Worm (Caenorhabditis elegans) whole organism, young adult: Measurements from ENCODE around the gene sft-4.

Experiments
- B0261.1 ChIP-seq: sonication (generic microtip); optimal IDR thresholded peaks from 2 replicates; lab custom pipeline; 2016; ENCODE audit warnings: mild to moderate bottlenecking, missing genetic modification characterization, moderate library complexity, missing compliant biosample characterization
- F23B12.7 ChIP-seq: sonication (generic microtip); optimal IDR thresholded peaks from 2 replicates; lab custom pipeline; 2017; ENCODE audit warnings: missing genetic modification characterization, mild to moderate bottlenecking, missing compliant biosample characterization, antibody characterized with exemption, moderate library complexity; ENCODE audit not compliant: insufficient read depth
- F37B4.10 ChIP-seq: fragments of 200-800 bp; sonication (Bioruptor generic); IDR thresholded peaks from 2 replicates; pipeline ENCODE4 v1.3.6; 2022; ENCODE audit warnings: missing genetic modification characterization, missing compliant biosample characterization
- F39B2.1 ChIP-seq: fragments of 200-800 bp; sonication (Bioruptor generic); IDR thresholded peaks from 2 replicates; pipeline ENCODE4 v1.3.6; 2022; ENCODE audit warnings: missing genetic modification reagents, missing genetic modification characterization, missing compliant biosample characterization
- F49E8.2 ChIP-seq: sonication (generic microtip); optimal IDR thresholded peaks from 3 replicates; lab custom pipeline; 2017; ENCODE audit warnings: missing genetic modification characterization, mild to moderate bottlenecking, missing compliant biosample characterization, antibody characterized with exemption, moderate library complexity; ENCODE audit not compliant: insufficient read depth
- K11D2.4 ChIP-seq: fragments of 200-800 bp; sonication (Bioruptor generic); IDR thresholded peaks from 2 replicates; pipeline ENCODE4 v1.3.6; 2022; ENCODE audit warnings: missing genetic modification reagents, missing genetic modification characterization, missing compliant biosample characterization
- K12H6.12 ChIP-seq: fragments of 200-800 bp; sonication (Bioruptor generic); optimal IDR thresholded peaks from 2 replicates; lab custom pipeline; 2018; ENCODE audit warnings: mild to moderate bottlenecking, missing genetic modification characterization, missing compliant biosample characterization
- T26A5.8 ChIP-seq: sonication (generic microtip); optimal IDR thresholded peaks from 2 replicates; lab custom pipeline; 2016; ENCODE audit warnings: missing genetic modification characterization, missing compliant biosample characterization
- ZK185.1 ChIP-seq: sonication (generic microtip); optimal IDR thresholded peaks from 2 replicates; lab custom pipeline; 2016; ENCODE audit warnings: mild to moderate bottlenecking, missing genetic modification characterization, missing compliant biosample characterization; ENCODE audit not compliant: poor library complexity, severe bottlenecking
- ama-1 ChIP-seq, 3 experiments: fragments of 150-350 bp in 1 of 3; sonication (generic microtip) in 2 of 3; optimal IDR thresholded peaks; 2 replicates each; lab custom pipeline; 2014 to 2018; ENCODE audit warnings: missing biosample characterization in 2 of 3, missing genetic modification characterization in 2 of 3, missing genetic modification reagents in 2 of 3
- attf-3 ChIP-seq: fragments of 200-800 bp; sonication (Bioruptor generic); conservative IDR thresholded peaks from 2 replicates; pipeline ENCODE4 v1.3.6; 2022; ENCODE audit warnings: missing genetic modification reagents, missing genetic modification characterization, missing compliant biosample characterization
- attf-6 ChIP-seq: fragments of 200-800 bp; sonication (Bioruptor generic); IDR thresholded peaks from 2 replicates; pipeline ENCODE4 v1.3.6; 2022; ENCODE audit warnings: missing genetic modification reagents, missing genetic modification characterization, missing compliant biosample characterization
- bed-1 ChIP-seq: fragments of 200-800 bp; sonication (Bioruptor generic); IDR thresholded peaks from 2 replicates; pipeline ENCODE4 v1.3.6; 2022; ENCODE audit warnings: missing genetic modification reagents, missing genetic modification characterization, missing compliant biosample characterization
- ceh-40 ChIP-seq: fragments of 200-800 bp; sonication (Bioruptor generic); IDR thresholded peaks from 2 replicates; pipeline ENCODE4 v1.3.6; 2022; ENCODE audit warnings: missing genetic modification characterization, missing compliant biosample characterization
- ceh-79 ChIP-seq: sonication (generic microtip); optimal IDR thresholded peaks from 2 replicates; lab custom pipeline; 2017; ENCODE audit warnings: mild to moderate bottlenecking, missing genetic modification characterization, missing compliant biosample characterization
- ceh-91 ChIP-seq: fragments of 200-800 bp; sonication (Bioruptor generic); IDR thresholded peaks from 2 replicates; pipeline ENCODE4 v1.3.6; 2022; ENCODE audit warnings: missing genetic modification reagents, missing genetic modification characterization, missing compliant biosample characterization
- efl-1 ChIP-seq: fragments of 150-350 bp; optimal IDR thresholded peaks from 2 replicates; lab custom pipeline; 2014; ENCODE audit warnings: missing biosample characterization, missing genetic modification reagents, missing genetic modification characterization
- egrh-3 ChIP-seq: fragments of 200-800 bp; sonication (Bioruptor generic); IDR thresholded peaks from 2 replicates; pipeline ENCODE4 v1.3.6; 2022; ENCODE audit warnings: missing genetic modification reagents, missing genetic modification characterization, missing compliant biosample characterization
- hlh-12 ChIP-seq: sonication (generic microtip); optimal IDR thresholded peaks from 2 replicates; lab custom pipeline; 2016; ENCODE audit warnings: missing genetic modification characterization, missing compliant biosample characterization
- hmg-1.2 ChIP-seq: fragments of 200-800 bp; sonication (Bioruptor generic); IDR thresholded peaks from 2 replicates; pipeline ENCODE4 v1.3.6; 2022; ENCODE audit warnings: missing genetic modification reagents, missing genetic modification characterization, missing compliant biosample characterization
- hrde-1 ChIP-seq: sonication (generic microtip); optimal IDR thresholded peaks from 2 replicates; lab custom pipeline; 2016; ENCODE audit warnings: missing genetic modification characterization, mild to moderate bottlenecking, missing compliant biosample characterization, moderate library complexity, missing genotype, missing genetic modification reagents, borderline replicate concordance
- let-607 ChIP-seq, 2 experiments: fragments of 200-800 bp in 1 of 2; sonication (Bioruptor generic) in 1 of 2; sonication (generic microtip) in 1 of 2; optimal IDR thresholded peaks; 2 replicates each; lab custom pipeline; 2016 to 2018; ENCODE audit warnings: mild to moderate bottlenecking in 2 of 2, missing compliant biosample characterization in 2 of 2, missing genetic modification characterization in 2 of 2, moderate library complexity in 2 of 2, missing genotype in 1 of 2
- madf-3 ChIP-seq: fragments of 200-800 bp; sonication (Bioruptor generic); IDR thresholded peaks from 2 replicates; pipeline ENCODE4 v1.3.6; 2022; ENCODE audit warnings: missing genetic modification reagents, missing genetic modification characterization, missing compliant biosample characterization
- madf-6 ChIP-seq: fragments of 200-800 bp; sonication (Bioruptor generic); IDR thresholded peaks from 2 replicates; pipeline ENCODE4 v1.3.6; 2022; ENCODE audit warnings: missing genetic modification reagents, missing genetic modification characterization, missing compliant biosample characterization
- mel-28 ChIP-seq: sonication (generic microtip); optimal IDR thresholded peaks from 2 replicates; lab custom pipeline; 2016; ENCODE audit warnings: borderline replicate concordance, mild to moderate bottlenecking, missing genetic modification characterization, missing compliant biosample characterization
- mes-4 ChIP-seq: sonication (generic microtip); optimal IDR thresholded peaks from 2 replicates; lab custom pipeline; 2016; ENCODE audit warnings: missing genotype, missing genetic modification characterization, missing compliant biosample characterization
- nfya-1 ChIP-seq: sonication (generic microtip); optimal IDR thresholded peaks from 2 replicates; lab custom pipeline; 2017; ENCODE audit warnings: antibody characterized with exemption, missing compliant biosample characterization, missing genetic modification characterization, borderline replicate concordance; ENCODE audit not compliant: insufficient read depth
- nfya-2 ChIP-seq: fragments of 200-800 bp; sonication (Bioruptor generic); IDR thresholded peaks from 2 replicates; pipeline ENCODE4 v1.3.6; 2022; ENCODE audit warnings: missing genetic modification reagents, missing genetic modification characterization, missing compliant biosample characterization
- nhr-120 ChIP-seq: fragments of 200-800 bp; sonication (Bioruptor generic); IDR thresholded peaks from 2 replicates; pipeline ENCODE4 v1.3.6; 2022; ENCODE audit warnings: missing genetic modification characterization, missing compliant biosample characterization
- nhr-179 ChIP-seq: sonication (generic microtip); optimal IDR thresholded peaks from 2 replicates; lab custom pipeline; 2016; ENCODE audit warnings: mild to moderate bottlenecking, missing genetic modification characterization, missing compliant biosample characterization
- nhr-27 ChIP-seq: fragments of 200-800 bp; sonication (Bioruptor generic); optimal IDR thresholded peaks from 2 replicates; lab custom pipeline; 2018; ENCODE audit warnings: mild to moderate bottlenecking, missing genetic modification characterization, moderate library complexity, missing compliant biosample characterization
- rcor-1 ChIP-seq: fragments of 200-800 bp; sonication (Bioruptor generic); IDR thresholded peaks from 2 replicates; pipeline ENCODE4 v1.3.6; 2022; ENCODE audit warnings: missing genetic modification reagents, missing genetic modification characterization, missing compliant biosample characterization
- sdz-38 ChIP-seq: sonication (generic microtip); optimal IDR thresholded peaks from 2 replicates; lab custom pipeline; 2016; ENCODE audit warnings: missing genotype, missing genetic modification characterization, missing compliant biosample characterization
- snpc-1.1 ChIP-seq: sonication (generic microtip); optimal IDR thresholded peaks from 2 replicates; lab custom pipeline; 2017; ENCODE audit warnings: missing genetic modification characterization, mild to moderate bottlenecking, missing compliant biosample characterization, antibody characterized with exemption, moderate library complexity, missing genotype, missing genetic modification reagents; ENCODE audit not compliant: insufficient read depth
- snpc-1.3 ChIP-seq: sonication (generic microtip); optimal IDR thresholded peaks from 2 replicates; lab custom pipeline; 2017; ENCODE audit warnings: missing genetic modification characterization, mild to moderate bottlenecking, missing compliant biosample characterization, antibody characterized with exemption, moderate library complexity, missing genotype, missing genetic modification reagents; ENCODE audit not compliant: insufficient read depth
- somi-1 ChIP-seq: fragments of 200-800 bp; sonication (Bioruptor generic); optimal IDR thresholded peaks from 2 replicates; lab custom pipeline; 2018; ENCODE audit warnings: mild to moderate bottlenecking, missing genetic modification characterization, missing compliant biosample characterization
- sptf-2 ChIP-seq: fragments of 200-800 bp; sonication (Bioruptor generic); optimal IDR thresholded peaks from 2 replicates; lab custom pipeline; 2018; ENCODE audit warnings: mild to moderate bottlenecking, missing genetic modification characterization, missing compliant biosample characterization
- tbp1 ChIP-seq: fragments of 200-800 bp; sonication (Bioruptor generic); optimal IDR thresholded peaks from 2 replicates; lab custom pipeline; 2018; ENCODE audit warnings: mild to moderate bottlenecking, missing genetic modification characterization, missing compliant biosample characterization
- xnd-1 ChIP-seq: sonication (generic microtip); optimal IDR thresholded peaks from 2 replicates; lab custom pipeline; 2016; ENCODE audit warnings: missing genotype, missing genetic modification reagents, missing genetic modification characterization, missing compliant biosample characterization
- zfh-2 ChIP-seq: fragments of 200-800 bp; sonication (Bioruptor generic); conservative IDR thresholded peaks from 2 replicates; pipeline ENCODE4 v1.3.6; 2022; ENCODE audit warnings: missing genetic modification reagents, missing genetic modification characterization, missing compliant biosample characterization
- ztf-22 ChIP-seq: fragments of 200-800 bp; sonication (Bioruptor generic); optimal IDR thresholded peaks from 2 replicates; lab custom pipeline; 2018; ENCODE audit warnings: mild to moderate bottlenecking, missing genetic modification characterization, moderate library complexity, missing compliant biosample characterization
- ztf-25 ChIP-seq: fragments of 200-800 bp; sonication (Bioruptor generic); IDR thresholded peaks from 2 replicates; pipeline ENCODE4 v1.3.6; 2022; ENCODE audit warnings: missing genetic modification reagents, missing genetic modification characterization, missing compliant biosample characterization
- ztf-6 ChIP-seq: fragments of 200-800 bp; sonication (Bioruptor generic); IDR thresholded peaks from 2 replicates; pipeline ENCODE4 v1.3.6; 2022; ENCODE audit warnings: missing genetic modification reagents, missing genetic modification characterization, missing compliant biosample characterization

sft-4 gene

DNA sequence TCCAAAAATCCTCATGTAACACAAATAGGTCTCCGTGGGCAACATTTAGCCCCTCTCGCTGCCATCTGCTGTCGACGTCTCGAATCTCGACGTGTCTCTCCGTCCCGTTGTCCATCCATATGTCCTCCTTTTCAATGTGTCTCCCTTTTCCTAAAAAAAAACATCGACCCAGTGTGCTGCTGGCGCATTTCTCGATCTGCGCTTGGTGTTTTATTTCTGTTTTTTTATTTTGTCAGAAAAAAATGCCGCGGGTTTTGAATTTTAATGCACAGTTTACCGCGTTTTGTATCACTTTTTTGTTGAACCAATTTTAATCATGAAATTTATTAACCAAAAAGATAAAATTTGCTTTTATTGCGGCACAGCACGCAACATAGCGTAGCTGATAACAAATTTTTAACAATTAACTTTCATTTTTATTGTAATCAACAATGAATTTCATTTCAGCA lies 4.7 kb downstream of the sft-4 start (continued):
- no peak for TF ChIP-seq ceh-40 (GFP tag; lab: Robert Waterston, UW)
- no peak for TF ChIP-seq mel-28
- TF ChIP-seq sptf-2 (GFP tag; lab: Kevin White, UChicago): no peak
- no peak for TF ChIP-seq mes-4
- no peak for TF ChIP-seq ztf-6 (GFP tag; lab: Robert Waterston, UW)
- no peak for TF ChIP-seq attf-3
- no peak for TF ChIP-seq snpc-1.3 (tag; lab: Kevin White, UChicago)
- peak; percentile 78; the same call in 1 of the 2 replicates for TF ChIP-seq K11D2.4 (GFP tag; lab: Robert Waterston, UW)
- no peak for TF ChIP-seq ceh-91 (GFP tag; lab: Robert Waterston, UW)
- no peak for TF ChIP-seq bed-1 (GFP tag; lab: Robert Waterston, UW)
- TF ChIP-seq zfh-2 (GFP tag; lab: Robert Waterston, UW): peak; percentile 79
- no peak for TF ChIP-seq xnd-1 (tag; lab: Kevin White, UChicago)
- no peak for TF ChIP-seq hrde-1 (tag; lab: Kevin White, UChicago)
- no peak for TF ChIP-seq nhr-120 (GFP tag; lab: Robert Waterston, UW)
- TF ChIP-seq let-607 (tag; optimal IDR thresholded peaks at IDR 0.05; lab: Kevin White, UChicago): peak; percentile 49 to 67
- no peak for TF ChIP-seq B0261.1 (tag; lab: Kevin White, UChicago)
- no peak for TF ChIP-seq ZK185.1

DNA sequence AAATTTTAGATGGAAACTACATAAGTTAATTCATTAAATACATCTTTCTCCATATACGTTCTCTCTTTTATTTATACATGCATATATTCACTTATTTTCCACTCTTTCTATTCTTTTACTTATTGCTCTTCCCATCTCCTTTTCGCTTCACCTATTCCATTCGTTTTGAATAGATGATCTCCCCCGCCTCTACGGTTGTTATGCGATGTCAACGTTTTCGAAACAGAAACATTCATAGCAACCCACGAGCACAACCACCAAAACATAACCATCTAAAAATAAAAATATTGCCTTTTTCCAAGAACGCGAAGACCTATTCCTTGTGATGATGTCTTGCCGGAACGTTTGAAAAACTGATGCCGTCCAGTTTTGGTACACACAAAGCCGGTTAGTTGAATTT lies 7.1 kb downstream of the sft-4 start, which contains the start of gene sym-3:
Gene sym-3 (plus strand): TSS at position 301 of the 400 bp plus-strand sequence.
- no peak for TF ChIP-seq madf-3 (GFP tag; lab: Robert Waterston, UW)
- no peak for TF ChIP-seq sdz-38 (tag; lab: Kevin White, UChicago)
- TF ChIP-seq T26A5.8: no peak
- no peak for TF ChIP-seq egrh-3
- no peak for TF ChIP-seq hrde-1 (tag; lab: Kevin White, UChicago)
- TF ChIP-seq F39B2.1: no peak
- TF ChIP-seq nfya-1 (tag; lab: Kevin White, UChicago): no peak
- TF ChIP-seq F49E8.2 (tag; lab: Kevin White, UChicago): no peak
- no peak for TF ChIP-seq F37B4.10
- TF ChIP-seq hmg-1.2: no peak
- TF ChIP-seq madf-6 (GFP tag; lab: Robert Waterston, UW): no peak
- TF ChIP-seq snpc-1.1: no peak
- TF ChIP-seq efl-1: no peak
- TF ChIP-seq nfya-2 (GFP tag; lab: Robert Waterston, UW): no peak
- TF ChIP-seq attf-6 (GFP tag; lab: Robert Waterston, UW): no peak
- no peak for TF ChIP-seq ama-1 (optimal IDR thresholded peaks at IDR 0.05; lab: Kevin White, UChicago)
- no peak for TF ChIP-seq ama-1 (GFP tag; optimal IDR thresholded peaks at IDR 0.05; lab: Kevin White, UChicago)
- TF ChIP-seq somi-1 (GFP tag; lab: Kevin White, UChicago): no peak
- TF ChIP-seq ztf-25: no peak
- TF ChIP-seq nhr-179 (tag; lab: Kevin White, UChicago): no peak

DNA sequence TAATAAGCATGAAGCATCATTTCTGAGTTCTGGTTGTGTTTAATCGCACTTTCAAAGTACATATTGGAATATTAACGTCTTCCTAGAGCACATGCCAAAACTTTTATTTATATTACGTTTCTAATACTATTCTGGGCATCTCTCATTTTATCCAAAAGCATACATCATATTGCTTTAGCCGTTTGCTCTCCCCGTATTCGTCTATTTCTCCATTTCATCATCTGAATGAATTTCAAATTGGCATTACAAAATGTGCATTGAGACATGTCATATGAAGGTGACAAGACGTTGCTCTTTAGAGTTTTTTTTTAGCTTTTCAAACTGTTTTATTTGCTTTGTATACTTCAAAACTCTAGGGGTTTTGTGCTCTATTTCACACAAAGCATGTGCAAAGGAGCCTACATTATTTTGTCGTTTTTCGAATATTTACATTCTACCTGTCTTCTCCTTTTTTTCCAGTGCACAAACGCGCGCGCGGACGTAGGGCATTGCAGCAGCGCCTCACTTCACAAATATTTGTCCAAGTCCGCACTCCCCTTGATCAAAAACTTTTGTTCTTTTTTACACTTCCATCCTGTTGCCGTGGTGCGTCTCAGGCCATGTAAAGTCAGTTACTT lies 7.9 kb downstream of the sft-4 start:
- TF ChIP-seq tbp1 (GFP tag; lab: Kevin White, UChicago): no peak
- no peak for TF ChIP-seq ceh-79
- no peak for TF ChIP-seq nhr-27
- TF ChIP-seq hlh-12 (tag; lab: Kevin White, UChicago): no peak
- TF ChIP-seq F23B12.7: no peak
- no peak for TF ChIP-seq rcor-1
- TF ChIP-seq K12H6.12 (tag; lab: Kevin White, UChicago): no peak
- TF ChIP-seq ztf-22: no peak
